Fruit fly (Drosophila melanogaster) whole organism, embryonic: Measurements from ENCODE around the gene CG42366.

Experiments used
- Abd-B ChIP-seq: fragments of 200-800 bp; sonication (Bioruptor generic); optimal IDR thresholded peaks from 2 replicates; lab custom pipeline; 2018; ENCODE audit warnings: missing biosample characterization, mild to moderate bottlenecking, missing genetic modification characterization, moderate library complexity
- Aef1 ChIP-seq: fragments of 200-800 bp; sonication (Bioruptor generic); IDR thresholded peaks from 3 replicates; pipeline ENCODE4 v1.3.6; 2022; ENCODE audit warnings: missing biosample characterization, missing genetic modification characterization
- Awh ChIP-seq: fragments of 200-800 bp; sonication (Bioruptor generic); IDR thresholded peaks from 2 replicates; pipeline ENCODE4, ENCODE4 v1.3.6; 2022; ENCODE audit warnings: missing biosample characterization, missing genetic modification characterization
- CG10209 ChIP-seq: fragments of 200-800 bp; sonication (Bioruptor generic); optimal IDR thresholded peaks from 3 replicates; lab custom pipeline; 2017; ENCODE audit warnings: missing biosample characterization, mild to moderate bottlenecking, missing genetic modification characterization, missing genetic modification reagents
- CG1024 ChIP-seq: fragments of 200-800 bp; sonication (Bioruptor generic); IDR thresholded peaks from 2 replicates; pipeline ENCODE4 v1.3.6; 2022; ENCODE audit warnings: missing biosample characterization, missing genetic modification characterization
- CG10462 ChIP-seq: fragments of 200-800 bp; sonication (Bioruptor generic); optimal IDR thresholded peaks from 2 replicates; lab custom pipeline; 2016; ENCODE audit warnings: missing biosample characterization, missing genetic modification characterization
- CG11093 ChIP-seq: fragments of 200-800 bp; sonication (Bioruptor generic); IDR thresholded peaks from 3 replicates; pipeline ENCODE4 v1.3.6; 2022; ENCODE audit warnings: missing biosample characterization, missing genetic modification characterization
- CG11398 ChIP-seq: fragments of 200-800 bp; sonication (Bioruptor generic); optimal IDR thresholded peaks from 2 replicates; lab custom pipeline; 2016; ENCODE audit warnings: missing biosample characterization, missing genetic modification characterization
- CG11695 ChIP-seq: fragments of 200-800 bp; sonication (Bioruptor generic); IDR thresholded peaks from 3 replicates; pipeline ENCODE4 v1.3.6; 2022; ENCODE audit warnings: missing biosample characterization, missing genetic modification characterization
- CG12104 ChIP-seq: fragments of 200-800 bp; sonication (Bioruptor generic); optimal IDR thresholded peaks from 3 replicates; lab custom pipeline; 2016; ENCODE audit warnings: missing biosample characterization, missing genetic modification characterization
- CG12299 ChIP-seq: fragments of 200-800 bp; sonication (Bioruptor generic); optimal IDR thresholded peaks from 2 replicates; lab custom pipeline; 2018; ENCODE audit warnings: missing biosample characterization, mild to moderate bottlenecking, missing genetic modification characterization
- CG13287 ChIP-seq: fragments of 200-800 bp; sonication (Bioruptor generic); IDR thresholded peaks from 2 replicates; pipeline ENCODE4 v1.3.6; 2022; ENCODE audit warnings: missing biosample characterization, missing genetic modification characterization; ENCODE audit not compliant: partially characterized antibody
- CG14710 ChIP-seq: fragments of 200-800 bp; sonication (Bioruptor generic); optimal IDR thresholded peaks from 3 replicates; lab custom pipeline; 2019; ENCODE audit warnings: missing biosample characterization, mild to moderate bottlenecking, missing genetic modification characterization, moderate library complexity
- CG15011 ChIP-seq: fragments of 200-800 bp; sonication (Bioruptor generic); optimal IDR thresholded peaks from 3 replicates; lab custom pipeline; 2018; ENCODE audit warnings: missing biosample characterization, mild to moderate bottlenecking, missing genetic modification characterization
- CG1602 ChIP-seq: fragments of 200-800 bp; sonication (Bioruptor generic); optimal IDR thresholded peaks from 3 replicates; lab custom pipeline; 2016; ENCODE audit warnings: missing biosample characterization, missing genetic modification characterization
- CG17328 ChIP-seq: fragments of 200-800 bp; sonication (Bioruptor generic); IDR thresholded peaks from 2 replicates; pipeline ENCODE4 v1.3.6; 2022; ENCODE audit warnings: missing biosample characterization, missing genetic modification characterization
- CG17385 ChIP-seq: fragments of 200-800 bp; sonication (Bioruptor generic); optimal IDR thresholded peaks from 3 replicates; lab custom pipeline; 2018; ENCODE audit warnings: missing biosample characterization, mild to moderate bottlenecking, missing genetic modification characterization
- CG1792 ChIP-seq: fragments of 200-800 bp; sonication (Bioruptor generic); optimal IDR thresholded peaks from 2 replicates; lab custom pipeline; 2016; ENCODE audit warnings: missing biosample characterization, missing genetic modification characterization
- CG18262 ChIP-seq: fragments of 200-800 bp; optimal IDR thresholded peaks from 3 replicates; lab custom pipeline; 2019; ENCODE audit warnings: missing biosample characterization, mild to moderate bottlenecking, missing genetic modification characterization, moderate library complexity
- CG2129 ChIP-seq: fragments of 200-800 bp; sonication (Bioruptor generic); IDR thresholded peaks from 2 replicates; pipeline ENCODE4 v1.3.6; 2022; ENCODE audit warnings: missing biosample characterization, missing genetic modification characterization; ENCODE audit not compliant: partially characterized antibody
- CG31365 ChIP-seq: fragments of 200-800 bp; sonication (Bioruptor generic); optimal IDR thresholded peaks from 2 replicates; lab custom pipeline; 2018; ENCODE audit warnings: missing biosample characterization, mild to moderate bottlenecking, missing genetic modification characterization
- CG3163 ChIP-seq: fragments of 200-800 bp; sonication (Bioruptor generic); optimal IDR thresholded peaks from 3 replicates; lab custom pipeline; 2016; ENCODE audit warnings: missing biosample characterization, missing genetic modification characterization
- CG33557 ChIP-seq: fragments of 200-800 bp; sonication (Bioruptor generic); optimal IDR thresholded peaks from 2 replicates; lab custom pipeline; 2019; ENCODE audit warnings: missing biosample characterization, mild to moderate bottlenecking, missing genetic modification characterization, moderate library complexity
- CG34376 ChIP-seq: fragments of 200-800 bp; sonication (Bioruptor generic); optimal IDR thresholded peaks from 2 replicates; lab custom pipeline; 2018; ENCODE audit warnings: missing biosample characterization, mild to moderate bottlenecking, missing genetic modification characterization
- CG3995 ChIP-seq: fragments of 200-800 bp; sonication (Bioruptor generic); optimal IDR thresholded peaks from 3 replicates; lab custom pipeline; 2016; ENCODE audit warnings: missing biosample characterization, missing genetic modification characterization
- CG42726 ChIP-seq: fragments of 200-800 bp; sonication (Bioruptor generic); IDR thresholded peaks from 2 replicates; pipeline ENCODE4 v1.3.6; 2022; ENCODE audit warnings: missing biosample characterization, missing genetic modification characterization; ENCODE audit not compliant: partially characterized antibody
- CG6654 ChIP-seq: fragments of 200-800 bp; sonication (Bioruptor generic); optimal IDR thresholded peaks from 2 replicates; lab custom pipeline; 2017; ENCODE audit warnings: missing biosample characterization, mild to moderate bottlenecking, missing genetic modification characterization
- CG8359 ChIP-seq: fragments of 200-800 bp; sonication (Bioruptor generic); optimal IDR thresholded peaks from 2 replicates; lab custom pipeline; 2017; ENCODE audit warnings: missing biosample characterization, mild to moderate bottlenecking, missing genetic modification characterization, borderline replicate concordance
- Dip3 ChIP-seq: fragments of 200-800 bp; sonication (Bioruptor generic); optimal IDR thresholded peaks from 3 replicates; lab custom pipeline; 2016; ENCODE audit warnings: missing biosample characterization, missing genetic modification characterization
- Fer2 ChIP-seq: fragments of 200-800 bp; sonication (Bioruptor generic); optimal IDR thresholded peaks from 2 replicates; lab custom pipeline; 2018; ENCODE audit warnings: missing biosample characterization, mild to moderate bottlenecking, missing genetic modification characterization, moderate library complexity
- HLH54F ChIP-seq: fragments of 200-800 bp; sonication (Bioruptor generic); optimal IDR thresholded peaks from 3 replicates; lab custom pipeline; 2016; ENCODE audit warnings: missing biosample characterization, missing genetic modification characterization
- Max ChIP-seq: fragments of 200-800 bp; sonication (Bioruptor generic); optimal IDR thresholded peaks from 2 replicates; lab custom pipeline; 2016; ENCODE audit warnings: missing biosample characterization, mild to moderate bottlenecking, missing genetic modification characterization
- NC2β ChIP-seq: fragments of 200-800 bp; sonication (Bioruptor generic); optimal IDR thresholded peaks from 2 replicates; lab custom pipeline; 2016; ENCODE audit warnings: missing biosample characterization, missing genetic modification characterization
- Nf-YB ChIP-seq: fragments of 200-800 bp; sonication (Bioruptor generic); optimal IDR thresholded peaks from 3 replicates; lab custom pipeline; 2019; ENCODE audit warnings: missing biosample characterization, mild to moderate bottlenecking, missing genetic modification characterization, moderate library complexity
- Poxn ChIP-seq: fragments of 200-800 bp; sonication (Bioruptor generic); IDR thresholded peaks from 2 replicates; pipeline ENCODE4 v1.3.6; 2022; ENCODE audit warnings: missing biosample characterization, missing genetic modification characterization
- TFAM ChIP-seq: fragments of 200-800 bp; sonication (Bioruptor generic); optimal IDR thresholded peaks from 2 replicates; lab custom pipeline; 2017; ENCODE audit warnings: missing biosample characterization, missing genetic modification characterization, inconsistent platforms
- ash1 ChIP-seq: fragments of 200-800 bp; sonication (Bioruptor generic); optimal IDR thresholded peaks from 2 replicates; lab custom pipeline; 2018; ENCODE audit warnings: missing biosample characterization, mild to moderate bottlenecking, missing genetic modification characterization
- cg ChIP-seq: fragments of 200-800 bp; sonication (Bioruptor generic); optimal IDR thresholded peaks from 3 replicates; lab custom pipeline; 2019; ENCODE audit warnings: missing biosample characterization, mild to moderate bottlenecking, missing genetic modification characterization, moderate library complexity
- exex ChIP-seq: fragments of 200-800 bp; sonication (Bioruptor generic); optimal IDR thresholded peaks from 4 replicates; lab custom pipeline; 2018; ENCODE audit warnings: missing biosample characterization, mild to moderate bottlenecking, missing genetic modification characterization, moderate library complexity
- hbn ChIP-seq: fragments of 200-800 bp; sonication (Bioruptor generic); IDR thresholded peaks from 2 replicates; pipeline ENCODE4 v1.3.6; 2022; ENCODE audit warnings: missing biosample characterization, missing genetic modification characterization; ENCODE audit not compliant: partially characterized antibody
- her ChIP-seq: fragments of 200-800 bp; sonication (Bioruptor generic); optimal IDR thresholded peaks from 2 replicates; lab custom pipeline; 2016; ENCODE audit warnings: missing biosample characterization, missing genetic modification characterization
- luna ChIP-seq: fragments of 200-800 bp; sonication (Bioruptor generic); optimal IDR thresholded peaks from 2 replicates; lab custom pipeline; 2016; ENCODE audit warnings: missing biosample characterization, missing genetic modification characterization
- mld ChIP-seq: fragments of 200-800 bp; sonication (Bioruptor generic); IDR thresholded peaks from 3 replicates; pipeline ENCODE4 v1.3.6; 2022; ENCODE audit warnings: missing biosample characterization, missing genetic modification characterization; ENCODE audit not compliant: partially characterized antibody
- pnt ChIP-seq: fragments of 200-800 bp; sonication (Bioruptor generic); optimal IDR thresholded peaks from 3 replicates; lab custom pipeline; 2016; ENCODE audit warnings: missing biosample characterization, missing genetic modification characterization
- sd ChIP-seq: fragments of 200-800 bp; sonication (Bioruptor generic); optimal IDR thresholded peaks from 3 replicates; lab custom pipeline; 2018; ENCODE audit warnings: missing biosample characterization, mild to moderate bottlenecking, missing genetic modification characterization, moderate library complexity
- tll ChIP-seq, 2 experiments: fragments of 200-800 bp in 1 of 2; fragments of >200 bp in 1 of 2; sonication (Bioruptor generic) in 1 of 2; optimal IDR thresholded peaks; 2 replicates each; lab custom pipeline; 2017 to 2019; ENCODE audit warnings: missing biosample characterization in 2 of 2, missing genetic modification characterization in 2 of 2, mild to moderate bottlenecking in 1 of 2, moderate library complexity in 1 of 2
- toy ChIP-seq: fragments of 200-800 bp; sonication (Bioruptor generic); IDR thresholded peaks from 2 replicates; pipeline ENCODE4 v1.3.6; 2022; ENCODE audit warnings: missing biosample characterization, missing genetic modification characterization
- wdn ChIP-seq: fragments of 200-800 bp; sonication (Bioruptor generic); IDR thresholded peaks from 2 replicates; pipeline ENCODE4 v1.3.6; 2022; ENCODE audit warnings: missing biosample characterization, missing genetic modification characterization
- z ChIP-seq: fragments of 200-800 bp; sonication (Bioruptor generic); IDR thresholded peaks from 3 replicates; pipeline ENCODE4 v1.3.6; 2022; ENCODE audit warnings: missing biosample characterization, missing genetic modification characterization
- zen ChIP-seq: fragments of 200-800 bp; sonication (Bioruptor generic); optimal IDR thresholded peaks from 3 replicates; lab custom pipeline; 2018; ENCODE audit warnings: missing biosample characterization, mild to moderate bottlenecking, missing genetic modification characterization, moderate library complexity
- zen2 ChIP-seq: fragments of 200-800 bp; sonication (Bioruptor generic); IDR thresholded peaks from 3 replicates; pipeline ENCODE4 v1.3.6; 2022; ENCODE audit warnings: missing biosample characterization, missing genetic modification characterization; ENCODE audit not compliant: partially characterized antibody

The CG42366 gene

DNA sequence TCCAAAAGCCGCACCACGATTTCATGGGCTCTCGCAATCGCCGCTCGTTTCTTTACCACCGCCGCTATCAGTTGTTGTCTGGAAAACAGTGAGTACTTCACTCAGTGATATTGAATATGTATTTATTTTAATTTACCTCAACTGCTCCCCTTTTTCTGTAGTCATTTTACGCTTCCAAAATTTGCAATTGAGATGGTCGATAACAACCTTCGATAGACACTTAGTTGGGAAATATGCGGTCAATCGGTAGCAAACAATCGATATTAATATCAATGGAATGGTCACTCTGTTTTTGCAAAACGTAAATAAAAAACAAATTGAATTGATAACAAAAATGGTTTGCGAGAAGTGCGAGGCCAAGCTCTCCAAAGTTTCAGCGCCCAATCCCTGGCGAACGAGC lies 34.4 kb upstream of the CG42366 start, which contains the start of the genes CG34183 and CG4537 (continued):
- TF ChIP-seq CG1602 (GFP tag; lab: Kevin White, UChicago) = no peak
- peak; percentile 6 for TF ChIP-seq CG34376
- TF ChIP-seq Fer2 = no peak
- no peak for TF ChIP-seq CG11695 (GFP tag; lab: Robert Waterston, UW)
- TF ChIP-seq Abd-B = no peak
- TF ChIP-seq zen2 (GFP tag; lab: Robert Waterston, UW) = peak; percentile 93
- TF ChIP-seq CG1024 = no peak
- no peak for TF ChIP-seq Max
- TF ChIP-seq CG11093 = no peak
- TF ChIP-seq CG8359 (GFP tag; lab: Kevin White, UChicago) = no peak
- no peak for TF ChIP-seq cg
- no peak for TF ChIP-seq HLH54F (GFP tag; lab: Kevin White, UChicago)
- TF ChIP-seq CG15011 (GFP tag; lab: Kevin White, UChicago) = no peak
- no peak for TF ChIP-seq tll (GFP tag; optimal IDR thresholded peaks at IDR 0.05; lab: Kevin White, UChicago)
- peak; percentile 93 for TF ChIP-seq CG42726
- no peak for TF ChIP-seq luna
- TF ChIP-seq CG12104 (GFP tag; lab: Kevin White, UChicago) = no peak
- TF ChIP-seq sd (tag; lab: Kevin White, UChicago) = peak; percentile 82
- TF ChIP-seq mld = peak; percentile 60; the same call in 2 of the 3 replicates
- TF ChIP-seq TFAM (GFP tag; lab: Kevin White, UChicago) = no peak
- no peak for TF ChIP-seq CG31365 (tag; lab: Kevin White, UChicago)
- TF ChIP-seq Dip3 (GFP tag; lab: Kevin White, UChicago) = no peak
- TF ChIP-seq pnt (GFP tag; lab: Kevin White, UChicago) = no peak
- no peak for TF ChIP-seq CG3995 (GFP tag; lab: Kevin White, UChicago)
- no peak for TF ChIP-seq Aef1 (GFP tag; lab: Robert Waterston, UW)
- TF ChIP-seq NC2β (GFP tag; lab: Kevin White, UChicago) = peak; percentile 2
- TF ChIP-seq CG10209 (GFP tag; lab: Kevin White, UChicago) = no peak
- TF ChIP-seq her (GFP tag; lab: Kevin White, UChicago) = peak; percentile 3
- TF ChIP-seq Poxn (GFP tag; lab: Robert Waterston, UW) = no peak
- TF ChIP-seq CG18262 (tag; lab: Kevin White, UChicago) = no peak
- TF ChIP-seq CG11398 (GFP tag; lab: Kevin White, UChicago) = no peak
- TF ChIP-seq CG33557 (GFP tag; lab: Kevin White, UChicago) = no peak
- no peak for TF ChIP-seq Nf-YB (GFP tag; lab: Kevin White, UChicago)
- no peak for TF ChIP-seq CG3163
- TF ChIP-seq zen = no peak
- 0 out of 2 replicates have a peak, but pooled peaks have one; percentile 18 for TF ChIP-seq CG17328 (GFP tag; lab: Robert Waterston, UW)
- TF ChIP-seq CG6654 (GFP tag; lab: Kevin White, UChicago) = no peak
- no peak for TF ChIP-seq CG1792 (GFP tag; lab: Kevin White, UChicago)
- no peak for TF ChIP-seq ash1 (GFP tag; lab: Kevin White, UChicago)
- peak; percentile 96 for TF ChIP-seq CG13287 (GFP tag; lab: Robert Waterston, UW)
- no peak for TF ChIP-seq z (GFP tag; lab: Robert Waterston, UW)
- no peak for TF ChIP-seq CG17385 (GFP tag; lab: Kevin White, UChicago)
- TF ChIP-seq CG2129 = peak; percentile 62
- TF ChIP-seq exex = no peak
- TF ChIP-seq hbn (GFP tag; lab: Robert Waterston, UW) = peak; percentile 91
- TF ChIP-seq CG12299 (tag; lab: Kevin White, UChicago) = no peak
- no peak for TF ChIP-seq toy (GFP tag; lab: Robert Waterston, UW)
- peak; percentile 35 for TF ChIP-seq CG14710 (tag; lab: Kevin White, UChicago)
- no peak for TF ChIP-seq wdn (GFP tag; lab: Robert Waterston, UW)
- no peak for TF ChIP-seq CG10462
- TF ChIP-seq Awh (GFP tag; lab: Robert Waterston, UW) = no peak
